Worm (Caenorhabditis elegans): Measurements from ENCODE around the gene F07F6.2.

The F07F6.2 gene

ce11 chrII:5460911-5461310, 30.9 kb downstream of the F07F6.2 start:
- TF ChIP-seq die-1 (tag; optimal IDR thresholded peaks at IDR 0.05): no peak
- TF ChIP-seq nhr-27 (tag; optimal IDR thresholded peaks at IDR 0.05): no peak
- TF ChIP-seq athp-1 (tag; optimal IDR thresholded peaks at IDR 0.05): no peak
- no peak for TF ChIP-seq madf-3 (GFP tag; IDR thresholded peaks at IDR 0.05)
- no peak for TF ChIP-seq F39B2.1 (GFP tag; IDR thresholded peaks at IDR 0.05)
- TF ChIP-seq C17E4.6 (GFP tag; IDR thresholded peaks at IDR 0.05): no peak
- no peak for TF ChIP-seq dpff-1 (tag; optimal IDR thresholded peaks at IDR 0.05)
- no peak for TF ChIP-seq hmg-20 (GFP tag; IDR thresholded peaks at IDR 0.05)

- no peak for TF ChIP-seq cebp-1 (GFP tag; IDR thresholded peaks at IDR 0.05)
- peak; percentile 70 for TF ChIP-seq cebp-1 (tag; optimal IDR thresholded peaks at IDR 0.05)
- TF ChIP-seq ztf-18 (tag; optimal IDR thresholded peaks at IDR 0.05): no peak
Measured at ce11 chrII:5463692-5464300, 33.8 kb downstream of the F07F6.2 start.

ce11 chrII:5465729-5466408, 35.9 kb downstream of the F07F6.2 start, which contains the start of gene clr-1:
Gene clr-1 (plus strand): TSS chrII:5466358.
- no peak for TF ChIP-seq lin-26 (GFP tag; IDR thresholded peaks at IDR 0.05)
- TF ChIP-seq B0336.3 (GFP tag; IDR thresholded peaks at IDR 0.05): no peak
- peak; percentile 79 for TF ChIP-seq ceh-91 (GFP tag; IDR thresholded peaks at IDR 0.05)
- TF ChIP-seq hmg-1.2 (GFP tag; IDR thresholded peaks at IDR 0.05): peak; percentile 49; the same call in 1 of the 2 replicates
- TF ChIP-seq lin-54 (GFP tag; optimal IDR thresholded peaks at IDR 0.05): peak; percentile 9
- TF ChIP-seq cebp-1 (GFP tag; IDR thresholded peaks at IDR 0.05): no peak
- no peak for TF ChIP-seq cebp-1 (tag; optimal IDR thresholded peaks at IDR 0.05)
- TF ChIP-seq lsl-1 (GFP tag; optimal IDR thresholded peaks at IDR 0.05): peak; percentile 94
- no peak for TF ChIP-seq F49E8.2 (tag; optimal IDR thresholded peaks at IDR 0.05; ENCODE audit: insufficient read depth)
- TF ChIP-seq dox-1 (GFP tag; IDR thresholded peaks at IDR 0.05): no peak
- TF ChIP-seq ekl-4 (GFP tag; IDR thresholded peaks at IDR 0.05): no peak
- peak; percentile 89 for TF ChIP-seq xnd-1 (tag; optimal IDR thresholded peaks at IDR 0.05)
- TF ChIP-seq lsy-27 (tag; optimal IDR thresholded peaks at IDR 0.05; ENCODE audit: borderline replicate concordance, insufficient read depth): no peak
- peak; percentile 28; the same call in 1 of the 2 replicates for TF ChIP-seq D2030.7 (GFP tag; IDR thresholded peaks at IDR 0.05)
- TF ChIP-seq egrh-3 (GFP tag; IDR thresholded peaks at IDR 0.05): no peak
- no peak for TF ChIP-seq mes-4 (tag; optimal IDR thresholded peaks at IDR 0.05)
- no peak for TF ChIP-seq atf-7 (tag; optimal IDR thresholded peaks at IDR 0.05)
- peak; percentile 24 for TF ChIP-seq snpc-1.3 (tag; optimal IDR thresholded peaks at IDR 0.05; ENCODE audit: insufficient read depth)
- TF ChIP-seq madf-6 (GFP tag; IDR thresholded peaks at IDR 0.05): peak; percentile 94
- peak; percentile 92 for TF ChIP-seq madf-8 (GFP tag; conservative IDR thresholded peaks at IDR 0.05)
- peak; percentile 6 for TF ChIP-seq efl-1 (GFP tag; optimal IDR thresholded peaks at IDR 0.05)
- peak; percentile 89 for TF ChIP-seq F33H1.4 (GFP tag; IDR thresholded peaks at IDR 0.05)
- no peak for TF ChIP-seq akir-1 (GFP tag; optimal IDR thresholded peaks at IDR 0.05)
- TF ChIP-seq unc-130 (GFP tag; optimal IDR thresholded peaks at IDR 0.05): no peak
- no peak for TF ChIP-seq T26A5.8 (tag; optimal IDR thresholded peaks at IDR 0.05)
